Fruit fly (Drosophila melanogaster): ENCODE results near the gene CG1161.

DNA sequence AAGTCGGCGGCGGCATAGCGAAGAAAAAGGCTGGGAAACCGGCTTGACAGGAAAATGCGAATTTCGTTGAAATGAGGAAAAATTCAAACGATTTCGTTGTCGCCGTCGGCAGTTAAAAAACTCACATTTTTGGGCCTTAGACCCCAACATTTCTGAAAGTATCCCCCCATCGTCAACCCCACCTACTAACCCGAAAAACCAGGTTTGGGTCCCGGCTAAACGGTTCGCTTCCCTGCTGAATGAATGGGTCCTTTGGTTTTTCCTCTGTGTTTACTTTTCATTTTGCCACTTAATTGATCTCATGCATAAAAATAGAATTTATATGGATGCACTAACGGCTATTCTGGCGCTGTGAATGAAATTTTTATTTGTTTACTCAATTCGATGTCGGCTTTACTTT lies 28.7 kb upstream of the CG1161 start:
- TF ChIP-seq CG12768 (GFP tag; optimal IDR thresholded peaks at IDR 0.05) (no peak), Mnt (GFP tag; optimal IDR thresholded peaks at IDR 0.05) (no peak), CG1620 (GFP tag; optimal IDR thresholded peaks at IDR 0.05) (no peak), CG7101 (tag; optimal IDR thresholded peaks at IDR 0.05) (no peak), CG5204 (GFP tag; optimal IDR thresholded peaks at IDR 0.05) (no peak), cnc (optimal IDR thresholded peaks at IDR 0.05) (no peak), CG11617 (GFP tag; optimal IDR thresholded peaks at IDR 0.05) (no peak), cic (GFP tag; optimal IDR thresholded peaks at IDR 0.05) (no peak), ovo (GFP tag; optimal IDR thresholded peaks at IDR 0.05) (no peak), pad (GFP tag; optimal IDR thresholded peaks at IDR 0.05) (no peak)

All from whole organism, adult.